Fruit fly (Drosophila melanogaster) S2 (cell line): ENCODE measurements around the gene Ac3.

Source experiments
- CG8478 ChIP-seq: fragments of >200 bp; optimal IDR thresholded peaks from 2 replicates; lab custom pipeline; 2018
- CTCF ChIP-seq, 2 experiments: fragments of >200 bp; optimal IDR thresholded peaks; 2 replicates each; lab custom pipeline; 2018

Gene Ac3

DNA sequence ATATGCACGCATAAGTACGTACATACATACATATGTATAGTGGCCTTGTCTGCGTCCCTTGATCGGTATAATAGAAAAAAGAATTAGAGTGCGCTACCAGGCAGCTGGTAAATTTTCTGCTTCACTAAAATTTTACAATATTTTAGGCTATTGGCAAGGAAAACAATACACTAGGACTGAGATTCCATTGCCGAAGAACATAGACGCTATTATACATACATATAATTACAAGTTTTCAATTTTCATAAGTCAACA lies 1.9 kb upstream of the Ac3 start:
- TF ChIP-seq CTCF (optimal IDR thresholded peaks at IDR 0.05; lab: Kevin White, UChicago): no peak
- TF ChIP-seq CG8478 (lab: Kevin White, UChicago): no peak

DNA sequence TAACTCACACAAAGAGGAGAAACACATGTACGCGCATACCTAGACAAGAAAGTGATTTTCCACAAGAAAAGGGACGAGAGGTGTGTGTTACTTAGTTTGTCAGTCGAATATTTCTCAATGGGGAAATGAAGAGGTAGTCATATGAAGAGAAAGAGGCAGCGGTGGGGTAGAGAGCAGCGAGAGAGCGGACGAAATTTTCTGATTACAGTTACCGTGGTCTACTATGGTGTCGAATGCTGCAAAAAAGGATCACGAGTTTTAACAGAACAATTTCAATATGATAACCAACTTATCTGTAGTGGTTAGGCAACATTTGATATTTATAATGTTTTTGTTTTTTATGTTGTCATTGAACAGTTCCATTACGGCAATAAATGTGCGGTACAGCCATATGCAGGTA lies 522 bp downstream of the Ac3 start:
- TF ChIP-seq CTCF (optimal IDR thresholded peaks at IDR 0.05; lab: Kevin White, UChicago) (no peak), CG8478 (lab: Kevin White, UChicago) (no peak)

DNA sequence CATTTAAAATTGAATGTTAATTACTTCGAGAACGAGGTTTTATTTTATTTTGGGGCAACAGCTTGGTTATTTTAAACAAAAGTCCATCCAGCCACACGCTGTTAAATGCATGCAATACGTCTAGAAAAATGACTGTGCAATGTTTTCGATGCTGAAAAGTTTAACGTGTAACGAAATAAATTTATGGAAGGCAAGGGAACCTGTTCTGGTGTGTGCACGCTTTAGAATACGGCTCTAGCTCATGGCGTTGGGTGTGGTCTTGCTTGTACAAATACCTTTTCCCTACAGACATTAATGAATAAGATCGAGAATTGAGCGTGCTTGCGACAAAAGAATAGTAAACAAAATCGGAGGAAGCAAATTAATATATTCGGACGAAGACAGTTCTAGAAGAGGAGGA lies 16.4 kb downstream of the Ac3 start:
- TF ChIP-seq CG8478 (lab: Kevin White, UChicago): no peak
- no peak for TF ChIP-seq CTCF (optimal IDR thresholded peaks at IDR 0.05; lab: Kevin White, UChicago)

DNA sequence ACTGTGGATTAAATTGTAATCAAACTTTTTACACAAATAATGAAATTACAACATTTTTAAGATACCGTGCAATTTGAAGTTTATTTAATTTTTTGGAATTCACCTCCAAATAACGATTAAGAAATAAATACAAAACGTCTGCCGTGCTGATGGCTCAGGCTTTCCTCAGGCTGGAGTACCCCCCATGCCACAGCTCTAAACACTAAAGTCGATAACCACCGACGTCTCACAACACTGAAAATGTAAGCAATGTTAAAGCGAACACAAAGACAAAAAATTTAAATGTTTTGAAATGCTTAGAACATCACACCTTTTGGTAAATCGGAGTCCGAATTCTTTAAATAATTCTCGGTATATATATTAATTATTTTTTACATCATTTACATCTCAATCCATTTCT lies 25.0 kb downstream of the Ac3 start:
- TF ChIP-seq CTCF (optimal IDR thresholded peaks at IDR 0.05; lab: Kevin White, UChicago) (no peak), CG8478 (lab: Kevin White, UChicago) (no peak)

DNA sequence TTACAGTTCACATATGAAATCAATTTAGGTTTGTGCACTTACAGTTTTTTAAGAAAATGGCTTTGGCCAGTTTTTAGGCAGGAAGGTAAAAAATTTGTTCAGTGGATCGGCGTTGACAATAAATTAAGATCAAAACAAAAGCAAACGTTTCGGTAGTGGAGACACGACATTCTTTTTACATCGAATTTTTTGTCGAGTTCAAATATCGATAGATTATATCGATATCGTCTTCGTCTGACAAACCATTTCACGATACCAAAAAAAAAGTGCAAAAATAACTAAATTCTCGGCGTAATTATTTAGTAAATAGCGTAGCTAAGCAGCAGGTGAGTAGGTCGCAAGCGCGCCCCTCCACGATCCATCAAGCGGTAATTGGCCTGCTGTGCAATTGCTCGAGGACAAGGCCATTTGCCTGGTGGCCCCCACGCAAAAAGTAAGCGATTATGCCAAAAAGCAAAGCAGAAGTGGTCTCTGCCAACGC lies 26.2 kb downstream of the Ac3 start, which contains the start of gene Cul2:
Gene Cul2, plus strand, starts transcription at position 207 of the 481 bp plus-strand sequence.
- no peak for TF ChIP-seq CTCF (optimal IDR thresholded peaks at IDR 0.05; lab: Kevin White, UChicago)
- no peak for TF ChIP-seq CG8478 (lab: Kevin White, UChicago)

DNA sequence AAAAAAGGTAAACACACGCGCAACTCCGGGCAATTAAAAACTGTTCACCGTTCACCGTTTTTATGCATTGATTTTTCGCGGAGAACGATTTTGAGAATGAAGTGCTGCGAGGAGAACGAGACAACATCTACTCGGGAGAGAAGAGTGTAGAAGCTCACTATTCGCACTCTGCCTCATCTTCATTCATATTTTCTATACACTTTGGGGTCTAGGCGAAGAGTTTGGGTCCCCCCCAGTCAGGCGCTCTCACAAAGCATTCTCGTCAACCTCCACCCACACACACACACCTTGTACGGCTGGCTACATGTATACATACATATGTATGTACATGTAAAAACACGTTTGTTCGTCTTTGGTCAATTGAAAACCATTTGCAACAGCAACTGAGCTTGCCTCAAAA lies 44.2 kb downstream of the Ac3 start:
- no peak for TF ChIP-seq CG8478 (lab: Kevin White, UChicago)
- TF ChIP-seq CTCF (optimal IDR thresholded peaks at IDR 0.05; lab: Kevin White, UChicago): no peak

DNA sequence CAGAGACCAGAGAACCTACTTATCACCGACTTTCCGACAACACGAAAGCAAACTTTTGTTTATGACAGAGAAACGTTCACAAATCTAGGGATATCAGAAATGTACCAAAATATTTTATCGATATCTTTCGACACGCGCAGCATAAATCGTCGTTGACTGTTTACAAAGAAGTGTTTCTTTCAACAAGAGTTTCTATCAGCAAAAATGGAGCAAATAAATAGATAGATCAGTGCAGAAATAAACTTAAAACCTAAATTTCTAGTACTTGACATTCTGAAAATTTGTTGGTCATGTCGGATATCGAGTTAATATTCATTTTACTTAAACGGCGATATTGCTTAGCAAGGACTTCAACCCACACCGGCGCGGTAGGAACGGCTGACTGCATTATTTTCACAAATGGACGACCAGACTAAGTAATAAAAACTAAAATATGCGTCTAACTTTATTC lies 45.1 kb downstream of the Ac3 start, which contains the start of gene CG2225:
Gene CG2225, minus strand, starts transcription at position 51 of the 451 bp plus-strand sequence.
- TF ChIP-seq CTCF (optimal IDR thresholded peaks at IDR 0.05; lab: Kevin White, UChicago): peak in 1 of 2 experiments; percentile 37
- TF ChIP-seq CG8478 (lab: Kevin White, UChicago): no peak

DNA sequence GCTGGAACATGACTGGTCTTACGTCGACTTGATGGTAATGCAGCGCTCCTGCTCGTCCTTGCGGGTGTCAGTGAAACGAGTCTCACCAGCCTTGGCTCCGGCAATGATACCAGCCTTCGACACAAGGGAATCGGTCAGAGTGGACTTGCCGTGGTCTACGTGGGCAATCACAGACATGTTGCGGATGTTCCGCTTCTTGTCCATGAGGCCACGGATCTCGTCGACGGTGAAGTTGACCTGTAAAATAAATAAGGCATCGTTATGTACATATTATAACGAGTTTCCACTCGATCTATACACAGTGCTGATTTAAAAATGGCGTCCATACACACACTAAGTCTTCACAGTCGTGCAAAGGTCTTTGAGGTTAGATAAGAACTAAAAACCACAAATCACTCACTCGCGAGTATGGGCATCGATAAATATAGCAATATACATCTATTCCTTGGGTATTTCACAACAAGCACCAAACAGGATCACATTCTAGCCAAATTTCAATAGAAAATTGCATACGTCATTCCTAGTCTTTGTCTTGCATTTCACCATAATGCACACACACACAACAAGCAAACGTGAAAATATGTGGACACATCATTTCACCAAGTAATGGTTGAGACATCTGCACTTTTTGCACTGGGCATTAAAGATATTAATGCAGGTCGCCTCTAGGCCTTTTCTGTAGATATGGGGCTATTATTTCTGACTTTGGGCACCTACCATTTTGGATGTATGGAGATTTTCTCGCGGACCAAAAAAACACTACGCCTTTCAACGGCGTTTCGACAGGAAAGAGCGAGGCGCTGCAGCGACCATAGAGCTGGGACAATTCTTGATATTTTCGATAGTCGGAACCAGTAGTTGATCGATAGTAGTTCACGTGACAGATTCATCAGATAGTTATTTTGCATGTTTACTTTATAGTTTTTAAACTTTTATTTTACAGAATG lies 49.2 kb downstream of the Ac3 start, which contains the start of gene eEF2:
Gene eEF2, minus strand, starts transcription at position 843 of the 947 bp plus-strand sequence.
- TF ChIP-seq CTCF (optimal IDR thresholded peaks at IDR 0.05; lab: Kevin White, UChicago) (peak; percentile 33 to 57), CG8478 (lab: Kevin White, UChicago) (no peak)

DNA sequence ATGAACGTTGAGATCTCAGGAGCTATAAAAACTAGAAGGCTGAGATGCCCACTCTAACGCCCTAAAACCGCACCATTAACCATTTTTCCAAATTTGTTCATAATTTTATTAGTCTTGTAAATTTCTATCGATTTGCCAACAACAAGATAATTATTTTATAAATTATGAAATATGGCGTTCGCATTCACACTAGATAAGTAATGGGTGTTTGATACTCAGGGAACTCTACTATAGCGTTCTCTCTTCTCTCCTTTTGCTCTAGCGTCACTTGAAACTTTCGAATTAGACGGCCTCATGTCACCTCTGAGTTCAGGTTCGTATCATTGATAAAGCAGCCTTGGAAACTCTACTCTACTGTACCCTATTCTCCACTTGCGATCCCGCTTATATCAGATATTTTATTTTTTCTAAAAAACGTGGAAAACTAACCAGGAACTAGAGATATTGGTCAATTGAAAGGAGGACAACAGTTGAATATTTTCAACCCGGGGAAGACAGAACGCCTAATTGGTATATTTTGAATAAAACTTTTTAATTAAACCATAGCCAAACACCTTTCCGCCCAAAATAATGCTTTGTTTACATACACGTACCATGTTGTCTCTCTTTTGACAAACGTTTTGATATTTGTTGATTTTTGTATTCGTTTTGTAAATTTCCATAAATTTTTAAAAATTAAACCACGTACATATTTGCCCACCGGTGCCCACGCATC lies 50.8 kb downstream of the Ac3 start:
- TF ChIP-seq CG8478 (lab: Kevin White, UChicago) (no peak), CTCF (optimal IDR thresholded peaks at IDR 0.05; lab: Kevin White, UChicago) (peak in 1 of 2 experiments; percentile 43)

DNA sequence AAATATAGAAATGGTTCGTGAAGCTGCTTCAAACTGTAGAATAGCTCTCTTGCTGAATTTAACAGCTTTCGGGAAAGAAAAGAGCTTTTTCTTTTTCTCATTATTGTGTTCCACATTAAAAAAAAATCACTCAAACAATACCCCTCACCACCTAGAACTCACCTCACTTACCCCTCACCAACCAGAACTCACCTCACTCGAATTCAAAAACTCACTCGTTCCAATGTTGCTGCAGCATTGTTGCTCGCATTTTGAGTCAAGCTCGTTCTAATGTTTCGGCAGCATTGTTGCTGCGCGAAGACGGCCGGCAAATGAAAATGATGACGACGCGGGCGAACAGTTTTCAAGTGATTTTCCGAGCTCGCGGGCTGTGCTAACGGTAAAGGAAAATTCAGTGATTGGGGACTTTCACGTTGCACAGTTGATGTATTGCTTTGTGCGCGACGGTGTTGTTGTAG lies 51.4 kb downstream of the Ac3 start, which contains the start of gene nolo:
Gene nolo, plus strand, starts transcription at position 339 of the 458 bp plus-strand sequence.
- TF ChIP-seq CTCF (optimal IDR thresholded peaks at IDR 0.05; lab: Kevin White, UChicago) (peak in 1 of 2 experiments; percentile 50), CG8478 (lab: Kevin White, UChicago) (no peak)

DNA sequence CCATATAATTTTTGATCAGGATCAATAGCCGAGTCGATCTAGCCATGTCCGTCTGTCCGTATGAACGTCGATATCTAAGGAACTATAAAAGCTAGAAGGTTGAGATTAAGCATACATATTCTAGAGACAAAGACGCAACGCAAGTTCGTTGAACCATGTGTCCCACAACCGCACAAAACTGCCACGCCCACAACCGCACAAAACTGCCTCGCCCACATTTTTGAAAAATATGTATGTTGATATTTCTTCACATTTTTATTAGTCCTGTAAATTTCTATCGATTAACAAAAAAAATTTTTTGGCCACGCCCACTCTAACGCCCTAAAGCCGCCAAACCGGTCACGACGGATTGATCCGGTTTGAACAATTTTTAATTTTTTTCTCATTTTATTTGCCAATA lies 57.0 kb downstream of the Ac3 start:
- TF ChIP-seq CG8478 (lab: Kevin White, UChicago): no peak
- no peak for TF ChIP-seq CTCF (optimal IDR thresholded peaks at IDR 0.05; lab: Kevin White, UChicago)
